Fruit fly (Drosophila melanogaster) whole organism, embryonic: ENCODE data around the gene ATP7.

Source experiments
- ATbp ChIP-seq: fragments of 200-800 bp; sonication (Bioruptor generic); optimal IDR thresholded peaks from 2 replicates; lab custom pipeline; 2017; ENCODE audit warnings: missing biosample characterization, mild to moderate bottlenecking, missing genetic modification characterization, missing genetic modification reagents
- Bgb ChIP-seq: fragments of 200-800 bp; sonication (Bioruptor generic); IDR thresholded peaks from 2 replicates; pipeline ENCODE4 v1.3.6; 2022; ENCODE audit warnings: missing biosample characterization, missing genetic modification characterization; ENCODE audit not compliant: partially characterized antibody
- BtbVII ChIP-seq: fragments of 200-800 bp; sonication (Bioruptor generic); optimal IDR thresholded peaks from 3 replicates; lab custom pipeline; 2017; ENCODE audit warnings: missing biosample characterization, mild to moderate bottlenecking, missing genetic modification characterization
- CG10267 ChIP-seq: fragments of 200-800 bp; sonication (Bioruptor generic); optimal IDR thresholded peaks from 2 replicates; lab custom pipeline; 2018; ENCODE audit warnings: missing biosample characterization, mild to moderate bottlenecking, missing genetic modification characterization, moderate library complexity
- CG10431 ChIP-seq: fragments of 200-800 bp; sonication (Bioruptor generic); optimal IDR thresholded peaks from 3 replicates; lab custom pipeline; 2018; ENCODE audit warnings: missing biosample characterization, mild to moderate bottlenecking, missing genetic modification characterization
- CG10959 ChIP-seq: fragments of 200-800 bp; sonication (Bioruptor generic); IDR thresholded peaks from 2 replicates; pipeline ENCODE4 v1.3.6; 2022; ENCODE audit warnings: missing biosample characterization, missing genetic modification characterization
- CG12155 ChIP-seq: fragments of 200-800 bp; sonication (Bioruptor generic); optimal IDR thresholded peaks from 3 replicates; lab custom pipeline; 2016; ENCODE audit warnings: missing biosample characterization, missing genetic modification characterization
- CG13424 ChIP-seq: fragments of 200-800 bp; sonication (Bioruptor generic); optimal IDR thresholded peaks from 2 replicates; lab custom pipeline; 2019; ENCODE audit warnings: missing biosample characterization, mild to moderate bottlenecking, missing genetic modification characterization, moderate library complexity
- CG17359 ChIP-seq: fragments of 200-800 bp; sonication (Bioruptor generic); optimal IDR thresholded peaks from 3 replicates; lab custom pipeline; 2018; ENCODE audit warnings: missing biosample characterization, mild to moderate bottlenecking, missing genetic modification characterization, moderate library complexity
- CG17802 ChIP-seq: fragments of 200-800 bp; sonication (Bioruptor generic); optimal IDR thresholded peaks from 2 replicates; lab custom pipeline; 2018; ENCODE audit warnings: missing biosample characterization, mild to moderate bottlenecking, missing genetic modification characterization, moderate library complexity
- CG18599 ChIP-seq: fragments of 200-800 bp; sonication (Bioruptor generic); optimal IDR thresholded peaks from 3 replicates; lab custom pipeline; 2017; ENCODE audit warnings: missing biosample characterization, missing genetic modification characterization, mild to moderate bottlenecking, moderate library complexity, missing genetic modification reagents
- CG18764 ChIP-seq: fragments of 200-800 bp; sonication (Bioruptor generic); optimal IDR thresholded peaks from 3 replicates; lab custom pipeline; 2016; ENCODE audit warnings: missing biosample characterization, missing genetic modification characterization
- CG2875 ChIP-seq: fragments of 200-800 bp; sonication (Bioruptor generic); optimal IDR thresholded peaks from 2 replicates; lab custom pipeline; 2017; ENCODE audit warnings: missing biosample characterization, mild to moderate bottlenecking, missing genetic modification characterization, missing genetic modification reagents
- CG4360 ChIP-seq: fragments of 200-800 bp; sonication (Bioruptor generic); IDR thresholded peaks from 2 replicates; pipeline ENCODE4 v1.3.6; 2022; ENCODE audit warnings: missing biosample characterization, missing genetic modification characterization
- CG6791 ChIP-seq: fragments of 200-800 bp; sonication (Bioruptor generic); IDR thresholded peaks from 3 replicates; pipeline ENCODE4 v1.3.6; 2022; ENCODE audit warnings: missing biosample characterization, missing genetic modification characterization; ENCODE audit not compliant: partially characterized antibody
- CG8089 ChIP-seq: fragments of 200-800 bp; sonication (Bioruptor generic); optimal IDR thresholded peaks from 3 replicates; lab custom pipeline; 2016; ENCODE audit warnings: missing biosample characterization, missing genetic modification characterization
- CG8478 ChIP-seq: fragments of >200 bp; optimal IDR thresholded peaks from 2 replicates; lab custom pipeline; 2018
- CoRest ChIP-seq: fragments of 200-800 bp; sonication (Bioruptor generic); optimal IDR thresholded peaks from 3 replicates; lab custom pipeline; 2018; ENCODE audit warnings: missing biosample characterization, mild to moderate bottlenecking, missing genetic modification characterization, moderate library complexity
- Dad ChIP-seq: fragments of 200-800 bp; sonication (Bioruptor generic); optimal IDR thresholded peaks from 3 replicates; lab custom pipeline; 2016; ENCODE audit warnings: missing biosample characterization, missing genetic modification characterization
- Dll ChIP-seq: fragments of 200-800 bp; sonication (Bioruptor generic); IDR thresholded peaks from 4 replicates; pipeline ENCODE4 v1.3.6; 2022; ENCODE audit warnings: missing biosample characterization, missing genetic modification characterization; ENCODE audit not compliant: partially characterized antibody
- E2f2 ChIP-seq: fragments of 200-800 bp; sonication (Bioruptor generic); IDR thresholded peaks from 2 replicates; pipeline ENCODE4 v1.3.6; 2022; ENCODE audit warnings: missing biosample characterization, missing genetic modification characterization
- ERR ChIP-seq: fragments of 200-800 bp; sonication (Bioruptor generic); optimal IDR thresholded peaks from 2 replicates; lab custom pipeline; 2016; ENCODE audit warnings: missing biosample characterization, missing genetic modification characterization
- Hmr ChIP-seq: fragments of 200-800 bp; sonication (Bioruptor generic); optimal IDR thresholded peaks from 3 replicates; lab custom pipeline; 2017; ENCODE audit warnings: mild to moderate bottlenecking, missing biosample characterization, missing genetic modification reagents, missing genetic modification characterization
- Hmx ChIP-seq: fragments of 200-800 bp; sonication (Bioruptor generic); optimal IDR thresholded peaks from 2 replicates; lab custom pipeline; 2016; ENCODE audit warnings: missing biosample characterization, missing genetic modification characterization
- Kr ChIP-seq: fragments of 200-800 bp; sonication (Bioruptor generic); optimal IDR thresholded peaks from 2 replicates; lab custom pipeline; 2017; ENCODE audit warnings: missing biosample characterization, mild to moderate bottlenecking, missing genetic modification characterization
- MBD-R2 ChIP-seq: fragments of 200-800 bp; sonication (Bioruptor generic); IDR thresholded peaks from 2 replicates; pipeline ENCODE4 v1.3.6; 2022; ENCODE audit warnings: missing biosample characterization, missing genetic modification characterization
- Neu2 ChIP-seq: fragments of 200-800 bp; sonication (Bioruptor generic); optimal IDR thresholded peaks from 3 replicates; lab custom pipeline; 2016; ENCODE audit warnings: missing biosample characterization, missing genetic modification characterization, borderline replicate concordance
- Nf-YC ChIP-seq: fragments of 200-800 bp; optimal IDR thresholded peaks from 3 replicates; lab custom pipeline; 2019; ENCODE audit warnings: missing biosample characterization, mild to moderate bottlenecking, missing genetic modification characterization, moderate library complexity
- NfI ChIP-seq: fragments of 200-800 bp; sonication (Bioruptor generic); optimal IDR thresholded peaks from 3 replicates; lab custom pipeline; 2018; ENCODE audit warnings: missing biosample characterization, mild to moderate bottlenecking, missing genetic modification characterization, moderate library complexity
- Ptx1 ChIP-seq: fragments of 200-800 bp; sonication (Bioruptor generic); IDR thresholded peaks from 2 replicates; pipeline ENCODE4 v1.3.6; 2022; ENCODE audit warnings: missing biosample characterization, missing genetic modification characterization
- Sry-δ ChIP-seq: fragments of 200-800 bp; sonication (Bioruptor generic); optimal IDR thresholded peaks from 2 replicates; lab custom pipeline; 2016; ENCODE audit warnings: missing biosample characterization, missing genetic modification characterization
- Usf ChIP-seq: fragments of 200-800 bp; sonication (Bioruptor generic); optimal IDR thresholded peaks from 2 replicates; lab custom pipeline; 2017; ENCODE audit warnings: missing genotype, missing biosample characterization, missing genetic modification characterization
- cg ChIP-seq: fragments of 200-800 bp; sonication (Bioruptor generic); optimal IDR thresholded peaks from 3 replicates; lab custom pipeline; 2019; ENCODE audit warnings: missing biosample characterization, mild to moderate bottlenecking, missing genetic modification characterization, moderate library complexity
- chif ChIP-seq, 2 experiments: fragments of 200-800 bp; sonication (Bioruptor generic); optimal IDR thresholded peaks; 3 replicates each; lab custom pipeline; 2016; ENCODE audit warnings: missing biosample characterization in 2 of 2, missing genetic modification characterization in 2 of 2
- cwo ChIP-seq: fragments of 200-800 bp; sonication (Bioruptor generic); optimal IDR thresholded peaks from 3 replicates; lab custom pipeline; 2017; ENCODE audit warnings: missing biosample characterization, missing genetic modification characterization, mild to moderate bottlenecking, moderate library complexity, missing genetic modification reagents
- dm ChIP-seq: fragments of 200-800 bp; sonication (Bioruptor generic); optimal IDR thresholded peaks from 3 replicates; lab custom pipeline; 2016; ENCODE audit warnings: missing biosample characterization, missing genetic modification characterization
- ems ChIP-seq: fragments of 200-800 bp; sonication (Bioruptor generic); optimal IDR thresholded peaks from 3 replicates; lab custom pipeline; 2016; ENCODE audit warnings: missing biosample characterization, missing genetic modification characterization
- eyg ChIP-seq: fragments of 200-800 bp; sonication (Bioruptor generic); optimal IDR thresholded peaks from 3 replicates; lab custom pipeline; 2016; ENCODE audit warnings: missing biosample characterization, missing genetic modification characterization
- gcm ChIP-seq: fragments of 200-800 bp; sonication (Bioruptor generic); optimal IDR thresholded peaks from 2 replicates; lab custom pipeline; 2019; ENCODE audit warnings: missing biosample characterization, mild to moderate bottlenecking, missing genetic modification characterization, moderate library complexity
- gro ChIP-seq: fragments of 200-800 bp; sonication (Bioruptor generic); optimal IDR thresholded peaks from 2 replicates; lab custom pipeline; 2016; ENCODE audit warnings: missing biosample characterization, missing genetic modification characterization
- jigr1 ChIP-seq: fragments of 200-800 bp; sonication (Bioruptor generic); IDR thresholded peaks from 3 replicates; pipeline ENCODE4 v1.3.6; 2022; ENCODE audit warnings: missing biosample characterization, missing genetic modification characterization
- lmd ChIP-seq: fragments of 200-800 bp; sonication (Bioruptor generic); IDR thresholded peaks from 2 replicates; pipeline ENCODE4 v1.3.6; 2022; ENCODE audit warnings: missing biosample characterization, missing genetic modification characterization
- lov ChIP-seq, 2 experiments: fragments of 200-800 bp in 1 of 2; fragments of >200 bp in 1 of 2; sonication (Bioruptor generic) in 1 of 2; IDR thresholded peaks in 1 of 2; optimal IDR thresholded peaks in 1 of 2; 2 replicates in 1 of 2; 3 replicates in 1 of 2; pipeline versions ENCODE4 v1.3.6 to Lab custom; 2017 to 2022; ENCODE audit warnings: missing biosample characterization in 1 of 2, missing genetic modification characterization in 1 of 2
- nom ChIP-seq: fragments of 200-800 bp; sonication (Bioruptor generic); optimal IDR thresholded peaks from 2 replicates; lab custom pipeline; 2017; ENCODE audit warnings: missing biosample characterization, missing genetic modification characterization, mild to moderate bottlenecking, moderate library complexity, missing genetic modification reagents
- prd ChIP-seq, 3 experiments: fragments of >200 bp in 2 of 3; fragments of 200-800 bp in 1 of 3; sonication (Bioruptor generic) in 1 of 3; optimal IDR thresholded peaks in 2 of 3; IDR thresholded peaks in 1 of 3; 2 replicates in 2 of 3; 3 replicates in 1 of 3; pipeline versions ENCODE4 v1.3.6 to Lab custom; 2017 to 2022; ENCODE audit warnings: missing biosample characterization in 1 of 3, missing genetic modification characterization in 1 of 3
- pum ChIP-seq: fragments of 200-800 bp; sonication (Bioruptor generic); optimal IDR thresholded peaks from 2 replicates; lab custom pipeline; 2016; ENCODE audit warnings: missing biosample characterization, missing genetic modification characterization
- sens-2 ChIP-seq: fragments of 200-800 bp; sonication (Bioruptor generic); IDR thresholded peaks from 2 replicates; pipeline ENCODE4 v1.3.6; 2022; ENCODE audit warnings: missing biosample characterization, missing genetic modification characterization
- so ChIP-seq: fragments of 200-800 bp; sonication (Bioruptor generic); IDR thresholded peaks from 3 replicates; pipeline ENCODE4 v1.3.6; 2022; ENCODE audit warnings: missing biosample characterization, missing genetic modification characterization
- tna ChIP-seq: fragments of 200-800 bp; sonication (Bioruptor generic); IDR thresholded peaks from 2 replicates; pipeline ENCODE4 v1.3.6; 2022; ENCODE audit warnings: missing biosample characterization, missing genetic modification characterization; ENCODE audit not compliant: partially characterized antibody

Gene ATP7

dm6 chrX:11852310-11852709 is 2.5 kb upstream of the ATP7 start, which contains the start of gene p24-1 (continued):
- TF ChIP-seq sens-2 (GFP tag; lab: Robert Waterston, UW), result no peak
- TF ChIP-seq NfI (GFP tag; lab: Kevin White, UChicago), result peak; percentile 67
- TF ChIP-seq Neu2 (GFP tag; lab: Kevin White, UChicago), result no peak
- no peak for TF ChIP-seq CG10959
- no peak for TF ChIP-seq cwo (GFP tag; lab: Kevin White, UChicago)
- no peak for TF ChIP-seq CG4360 (GFP tag; lab: Robert Waterston, UW)
- TF ChIP-seq cg (GFP tag; lab: Kevin White, UChicago), result no peak
- TF ChIP-seq ERR (GFP tag; lab: Kevin White, UChicago), result peak; percentile 59
- peak; percentile 93 for TF ChIP-seq Bgb (GFP tag; lab: Robert Waterston, UW)
- TF ChIP-seq gcm (GFP tag; lab: Kevin White, UChicago), result peak; percentile 60
- TF ChIP-seq E2f2 (GFP tag; lab: Robert Waterston, UW), result peak; percentile 94
- peak; percentile 29; the same call in 1 of the 2 replicates for TF ChIP-seq Ptx1 (GFP tag; lab: Robert Waterston, UW)
- no peak for TF ChIP-seq CG8089 (GFP tag; lab: Kevin White, UChicago)
- no peak for TF ChIP-seq BtbVII (GFP tag; lab: Kevin White, UChicago)
- TF ChIP-seq Dll (GFP tag; lab: Robert Waterston, UW), result peak; percentile 83
- peak; percentile 78 for TF ChIP-seq tna
- peak; percentile 87 for TF ChIP-seq Sry-δ
- peak in 1 of 2 experiments; percentile 31 for TF ChIP-seq chif (GFP tag; optimal IDR thresholded peaks at IDR 0.05; lab: Kevin White, UChicago)
- peak; percentile 23 for TF ChIP-seq CG17359 (tag; lab: Kevin White, UChicago)
- no peak for TF ChIP-seq jigr1 (GFP tag; lab: Robert Waterston, UW)
- TF ChIP-seq MBD-R2 (GFP tag; lab: Robert Waterston, UW), result peak; percentile 81
- peak; percentile 73 for TF ChIP-seq CG12155 (GFP tag; lab: Kevin White, UChicago)
- peak; percentile 61 for TF ChIP-seq dm (GFP tag; lab: Kevin White, UChicago)
- peak; percentile 50 for TF ChIP-seq gro (GFP tag; lab: Kevin White, UChicago)
- peak; percentile 16 for TF ChIP-seq CoRest (tag; lab: Kevin White, UChicago)
- TF ChIP-seq ATbp (GFP tag; lab: Kevin White, UChicago), result no peak
- peak; percentile 88 for TF ChIP-seq CG6791
- TF ChIP-seq Nf-YC (tag; lab: Kevin White, UChicago), result peak; percentile 56
- TF ChIP-seq eyg, result no peak
- peak; percentile 11; the same call in 1 of the 2 replicates for TF ChIP-seq lmd (GFP tag; lab: Robert Waterston, UW)
- peak; percentile 18 for TF ChIP-seq nom (GFP tag; lab: Kevin White, UChicago)
- no peak for TF ChIP-seq so (GFP tag; lab: Robert Waterston, UW)
- no peak for TF ChIP-seq CG10431
- TF ChIP-seq CG10267 (tag; lab: Kevin White, UChicago), result peak; percentile 95
- peak; percentile 23 for TF ChIP-seq CG13424
- no peak for TF ChIP-seq lov (optimal IDR thresholded peaks at IDR 0.05; lab: Kevin White, UChicago)
- TF ChIP-seq lov (GFP tag; IDR thresholded peaks at IDR 0.05; lab: Robert Waterston, UW), result 0 out of 3 replicates have a peak, but pooled peaks have one; percentile 22
- TF ChIP-seq Hmx (GFP tag; lab: Kevin White, UChicago), result no peak
- TF ChIP-seq CG8478 (lab: Kevin White, UChicago), result no peak
- no peak for TF ChIP-seq Usf (GFP tag; lab: Kevin White, UChicago)
- peak; percentile 28 for TF ChIP-seq pum (GFP tag; lab: Kevin White, UChicago)
- TF ChIP-seq Kr, result no peak
- peak; percentile 46 for TF ChIP-seq CG18599 (GFP tag; lab: Kevin White, UChicago)
- no peak for TF ChIP-seq prd (optimal IDR thresholded peaks at IDR 0.05; lab: Kevin White, UChicago)
- peak; percentile 5; the same call in 1 of the 3 replicates for TF ChIP-seq prd (GFP tag; IDR thresholded peaks at IDR 0.05; lab: Robert Waterston, UW)
- TF ChIP-seq CG18764 (GFP tag; lab: Kevin White, UChicago), result peak; percentile 23
- TF ChIP-seq Hmr, result peak; percentile 50
- peak; percentile 52 for TF ChIP-seq Dad (GFP tag; lab: Kevin White, UChicago)
- TF ChIP-seq ems (GFP tag; lab: Kevin White, UChicago), result peak; percentile 17
- no peak for TF ChIP-seq CG2875 (GFP tag; lab: Kevin White, UChicago)
- TF ChIP-seq CG17802, result peak; percentile 27
